Worm (Caenorhabditis elegans): ENCODE measurements around the gene arrd-19.

DNA sequence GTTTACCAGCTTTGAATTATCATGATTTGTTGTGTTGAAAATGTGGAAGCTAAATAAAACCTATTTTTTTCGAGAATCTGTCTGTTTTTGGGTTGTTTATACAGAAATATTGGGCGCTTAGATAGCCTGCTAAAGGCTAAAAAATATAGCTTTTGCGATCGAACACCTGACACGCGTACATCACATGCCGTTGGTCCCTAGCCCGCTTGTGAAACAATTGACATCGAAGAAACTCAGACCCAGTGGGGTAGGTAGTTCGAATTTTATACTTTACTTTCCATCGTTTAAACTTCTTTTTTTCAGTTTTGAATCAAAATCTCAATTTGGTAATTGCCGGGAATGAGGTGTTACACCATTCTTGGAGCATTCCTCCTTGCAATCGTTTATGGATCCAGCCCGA lies 23.7 kb upstream of the arrd-19 start, which contains the start of gene C17B7.4:
- TF ChIP-seq pqm-1 (tag; optimal IDR thresholded peaks at IDR 0.05) (no peak), K09A11.1 (tag; optimal IDR thresholded peaks at IDR 0.05; ENCODE audit: insufficient read depth) (no peak), tbx-2 (tag; optimal IDR thresholded peaks at IDR 0.05) (no peak), ceh-48 (tag; optimal IDR thresholded peaks at IDR 0.05) (no peak), unc-55 (GFP tag; optimal IDR thresholded peaks at IDR 0.05) (no peak), pha-4 (tag; optimal IDR thresholded peaks at IDR 0.05) (no peak), sox-4 (tag; optimal IDR thresholded peaks at IDR 0.05) (no peak)

All from whole organism, late embryonic.